Worm (Caenorhabditis elegans): ENCODE measurements around the gene pho-10.

Gene pho-10

DNA sequence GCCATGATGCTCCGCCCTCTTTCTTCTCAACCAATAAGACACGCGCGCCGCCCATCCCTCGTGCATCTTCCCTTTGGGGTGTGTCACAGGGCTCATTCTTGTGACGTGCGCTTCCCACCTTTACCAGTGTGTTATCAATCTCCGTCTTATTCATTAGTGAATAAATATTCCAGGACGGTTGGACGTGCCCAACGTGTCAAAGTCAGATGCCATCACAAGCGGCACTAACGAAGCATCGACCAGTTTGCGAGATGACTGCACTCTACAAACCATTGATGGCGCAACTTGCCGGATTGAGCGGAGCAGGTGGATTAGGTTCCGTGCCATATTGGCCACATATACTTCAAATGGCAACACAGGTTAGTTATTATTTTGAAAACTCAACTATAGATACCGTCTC, 39.8 kb upstream of the pho-10 start:
- TF ChIP-seq tbx-2 (tag; optimal IDR thresholded peaks at IDR 0.05) (peak; percentile 12), ceh-6 (GFP tag; optimal IDR thresholded peaks at IDR 0.05) (no peak), ref-2 (tag; optimal IDR thresholded peaks at IDR 0.05) (peak; percentile 10), elt-4 (tag; optimal IDR thresholded peaks at IDR 0.05) (no peak), hlh-30 (tag; optimal IDR thresholded peaks at IDR 0.05; ENCODE audit: insufficient read depth) (peak; percentile 36), unc-3 (GFP tag; conservative IDR thresholded peaks at IDR 0.05) (no peak), unc-3 (tag; optimal IDR thresholded peaks at IDR 0.05) (no peak), nfya-1 (tag; optimal IDR thresholded peaks at IDR 0.05) (peak; percentile 23), hlh-13 (GFP tag; optimal IDR thresholded peaks at IDR 0.05) (no peak), K02D7.2 (tag; optimal IDR thresholded peaks at IDR 0.05) (no peak)

DNA sequence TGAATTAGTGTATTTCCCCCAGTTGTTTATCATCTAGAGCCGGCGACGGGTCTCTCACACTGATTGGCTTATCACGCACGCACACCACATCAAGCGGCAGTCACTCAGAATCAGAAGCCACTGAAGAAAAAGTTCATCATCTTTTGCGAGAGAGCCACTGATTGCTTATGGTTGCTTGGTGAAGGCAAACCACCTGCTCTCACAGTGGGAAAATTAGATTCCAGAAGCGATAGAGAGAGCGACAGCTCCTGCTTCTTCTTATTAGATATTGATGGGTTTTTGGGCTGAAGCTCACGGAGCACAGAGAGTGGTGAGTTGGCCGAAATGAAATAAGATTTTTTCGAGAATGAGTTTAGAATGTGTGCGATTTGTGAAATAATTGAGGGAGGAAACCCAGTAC, 35.7 kb upstream of the pho-10 start:
- no peak for TF ChIP-seq fkh-6 (tag; optimal IDR thresholded peaks at IDR 0.05)
- no peak for TF ChIP-seq nfya-1 (tag; optimal IDR thresholded peaks at IDR 0.05)
- no peak for TF ChIP-seq syd-9 (tag; optimal IDR thresholded peaks at IDR 0.05)
- no peak for TF ChIP-seq tbx-2 (tag; optimal IDR thresholded peaks at IDR 0.05)
- no peak for TF ChIP-seq fax-1 (tag; optimal IDR thresholded peaks at IDR 0.05)
- TF ChIP-seq ref-2 (tag; optimal IDR thresholded peaks at IDR 0.05) = no peak

DNA sequence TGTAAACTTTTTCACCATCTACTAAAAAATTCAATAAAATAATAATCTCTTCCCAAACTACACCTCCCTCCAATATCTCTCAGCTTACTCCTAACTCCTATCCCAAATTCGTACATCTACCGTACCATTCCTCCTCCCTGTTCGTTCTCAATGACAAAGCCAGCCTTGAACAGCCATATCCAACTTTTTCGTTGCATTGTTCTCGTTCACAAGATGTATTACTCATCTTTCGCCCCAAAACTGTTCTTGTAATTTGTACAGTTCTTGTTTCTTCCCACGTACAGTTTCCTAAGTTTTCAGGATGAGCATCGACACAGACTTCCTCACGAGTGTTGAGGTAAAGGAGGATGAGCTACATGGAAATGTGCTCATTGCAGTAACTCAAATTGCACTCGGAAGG, 34.5 kb upstream of the pho-10 start, which contains the start of gene egl-43:
Gene egl-43, plus strand, starts transcription at position 301 of the 400 bp plus-strand sequence.
- no peak for TF ChIP-seq pros-1 (tag; optimal IDR thresholded peaks at IDR 0.05)
- no peak for TF ChIP-seq sox-2 (GFP tag; IDR thresholded peaks at IDR 0.05)
- TF ChIP-seq pha-4 (tag; optimal IDR thresholded peaks at IDR 0.05) = no peak
- TF ChIP-seq che-1 (tag; optimal IDR thresholded peaks at IDR 0.05) = no peak
- no peak for TF ChIP-seq fkh-6 (tag; optimal IDR thresholded peaks at IDR 0.05)
- no peak for TF ChIP-seq ceh-22 (tag; optimal IDR thresholded peaks at IDR 0.05)
- TF ChIP-seq pag-3 (tag; optimal IDR thresholded peaks at IDR 0.05; ENCODE audit: borderline replicate concordance) = no peak
- no peak for TF ChIP-seq zip-5 (tag; optimal IDR thresholded peaks at IDR 0.05)
- TF ChIP-seq fax-1 (tag; optimal IDR thresholded peaks at IDR 0.05) = no peak
- TF ChIP-seq ceh-24 (tag; optimal IDR thresholded peaks at IDR 0.05) = no peak
- TF ChIP-seq gmeb-2 (tag; optimal IDR thresholded peaks at IDR 0.05) = no peak
- TF ChIP-seq rnt-1 (tag; optimal IDR thresholded peaks at IDR 0.05) = no peak
- TF ChIP-seq dmd-4 (tag; optimal IDR thresholded peaks at IDR 0.05; ENCODE audit: borderline replicate concordance) = no peak
- TF ChIP-seq nhr-232 (tag; optimal IDR thresholded peaks at IDR 0.05) = no peak
- no peak for TF ChIP-seq pat-9 (tag; optimal IDR thresholded peaks at IDR 0.05)
- TF ChIP-seq elt-2 (tag; optimal IDR thresholded peaks at IDR 0.05) = no peak
- no peak for TF ChIP-seq ztf-16 (tag; optimal IDR thresholded peaks at IDR 0.05)

DNA sequence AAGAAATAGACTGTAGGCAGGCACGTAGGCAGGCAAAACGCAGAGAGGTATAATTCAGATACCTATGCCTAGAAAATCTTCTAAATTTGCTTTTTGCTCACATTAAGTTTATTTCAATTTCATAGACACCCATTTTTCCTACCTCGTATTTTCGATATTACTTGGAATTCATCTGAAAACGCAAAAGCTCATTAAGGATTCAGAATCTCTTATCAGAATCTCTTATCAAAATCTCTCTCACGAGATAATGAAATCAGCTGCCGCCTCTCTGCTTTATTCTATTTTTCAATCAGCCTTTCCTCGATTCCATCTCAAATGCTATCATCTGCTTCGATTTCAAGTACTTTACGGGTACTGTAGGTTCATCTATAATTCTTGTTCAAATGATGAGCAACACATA, 31.5 kb upstream of the pho-10 start:
- TF ChIP-seq tbx-2 (tag; optimal IDR thresholded peaks at IDR 0.05) (no peak), pha-4 (tag; optimal IDR thresholded peaks at IDR 0.05) (no peak), syd-9 (tag; optimal IDR thresholded peaks at IDR 0.05) (no peak), ets-4 (tag; optimal IDR thresholded peaks at IDR 0.05) (no peak), gmeb-2 (tag; optimal IDR thresholded peaks at IDR 0.05) (no peak), ttx-3 (tag; optimal IDR thresholded peaks at IDR 0.05) (no peak), ceh-9 (tag; optimal IDR thresholded peaks at IDR 0.05) (no peak), ama-1 (optimal IDR thresholded peaks at IDR 0.05) (no peak), elt-4 (tag; optimal IDR thresholded peaks at IDR 0.05) (no peak), ceh-2 (tag; optimal IDR thresholded peaks at IDR 0.05) (no peak), nhr-232 (tag; optimal IDR thresholded peaks at IDR 0.05) (no peak), elt-2 (tag; optimal IDR thresholded peaks at IDR 0.05) (no peak), sox-4 (tag; optimal IDR thresholded peaks at IDR 0.05) (no peak), sox-2 (GFP tag; IDR thresholded peaks at IDR 0.05) (no peak), unc-86 (tag; optimal IDR thresholded peaks at IDR 0.05) (no peak), che-1 (tag; optimal IDR thresholded peaks at IDR 0.05) (no peak), hlh-30 (tag; optimal IDR thresholded peaks at IDR 0.05; ENCODE audit: insufficient read depth) (no peak), ref-2 (tag; optimal IDR thresholded peaks at IDR 0.05) (no peak), unc-3 (GFP tag; conservative IDR thresholded peaks at IDR 0.05) (no peak), unc-3 (tag; optimal IDR thresholded peaks at IDR 0.05) (no peak)
